Fruit fly (Drosophila melanogaster) whole organism, adult: ENCODE measurements around the gene P5CS.

ENCODE experiments used
- CG1620 ChIP-seq: fragments of 200-800 bp; sonication (Bioruptor generic); optimal IDR thresholded peaks from 2 replicates; lab custom pipeline; 2016; ENCODE audit warnings: missing biosample characterization, missing genetic modification characterization
- Mnt ChIP-seq: fragments of 200-800 bp; sonication (Bioruptor generic); optimal IDR thresholded peaks from 2 replicates; lab custom pipeline; 2016; ENCODE audit warnings: missing biosample characterization, mild to moderate bottlenecking, missing genetic modification characterization
- toe ChIP-seq: fragments of 200-800 bp; sonication (Bioruptor generic); optimal IDR thresholded peaks from 2 replicates; lab custom pipeline; 2016; ENCODE audit warnings: missing biosample characterization, missing genetic modification characterization

DNA sequence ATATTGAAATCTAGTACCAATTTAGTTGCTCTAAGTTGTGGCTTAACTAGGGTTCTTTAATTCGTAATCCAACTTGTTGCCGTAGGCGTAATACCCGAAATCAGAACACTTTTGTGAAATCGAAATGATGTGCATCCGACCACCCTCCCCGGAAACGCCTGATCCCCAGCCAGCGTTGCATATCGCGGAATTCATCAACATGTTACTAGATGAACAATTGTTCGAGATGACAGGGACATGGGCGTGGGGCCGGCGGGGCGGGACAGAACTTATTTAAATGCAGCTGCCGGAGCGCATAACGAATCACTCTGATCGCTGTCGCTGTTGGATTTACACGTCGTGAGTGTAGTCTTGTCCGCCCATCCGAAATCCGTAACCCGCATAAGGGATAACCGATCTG is 13.1 kb downstream of the P5CS start, which contains the start of gene Act79B:
- TF ChIP-seq toe (GFP tag; lab: Kevin White, UChicago): no peak
- TF ChIP-seq Mnt (GFP tag; lab: Kevin White, UChicago): no peak
- no peak for TF ChIP-seq CG1620 (GFP tag; lab: Kevin White, UChicago)
